Worm (Caenorhabditis elegans) whole organism, early embryonic: Measurements from ENCODE around the gene F44E5.2.

Experiments
- B0310.2 ChIP-seq: sonication (generic microtip); optimal IDR thresholded peaks from 2 replicates; lab custom pipeline; 2016; ENCODE audit warnings: mild to moderate bottlenecking, missing genetic modification characterization, missing compliant biosample characterization
- F13C5.2 ChIP-seq: sonication (generic microtip); optimal IDR thresholded peaks from 2 replicates; lab custom pipeline; 2017; ENCODE audit warnings: mild to moderate bottlenecking, missing genetic modification characterization, inconsistent platforms, missing compliant biosample characterization
- aly-1 ChIP-seq: sonication (generic microtip); optimal IDR thresholded peaks from 2 replicates; lab custom pipeline; 2016; ENCODE audit warnings: missing genetic modification characterization, missing compliant biosample characterization
- ama-1 ChIP-seq: fragments of 150-350 bp; optimal IDR thresholded peaks from 2 replicates; lab custom pipeline; 2014
- ceh-13 ChIP-seq: fragments of 200-800 bp; sonication (Bioruptor generic); optimal IDR thresholded peaks from 2 replicates; lab custom pipeline; 2018; ENCODE audit warnings: mild to moderate bottlenecking, missing genetic modification characterization, missing compliant biosample characterization
- ceh-36 ChIP-seq: sonication (generic microtip); optimal IDR thresholded peaks from 2 replicates; lab custom pipeline; 2016; ENCODE audit warnings: missing genetic modification characterization, inconsistent platforms, missing compliant biosample characterization
- ets-7 ChIP-seq: sonication (generic microtip); optimal IDR thresholded peaks from 2 replicates; lab custom pipeline; 2016; ENCODE audit warnings: missing genotype, missing genetic modification characterization, missing compliant biosample characterization
- flt-1 ChIP-seq: fragments of 200-800 bp; sonication (Bioruptor generic); IDR thresholded peaks from 2 replicates; pipeline ENCODE4 v1.3.6; 2022; ENCODE audit warnings: missing genetic modification characterization, missing compliant biosample characterization
- hmbx-1 ChIP-seq: sonication (generic microtip); optimal IDR thresholded peaks from 2 replicates; lab custom pipeline; 2016; ENCODE audit warnings: mild to moderate bottlenecking, missing genetic modification characterization, missing compliant biosample characterization
- hmg-4 ChIP-seq: fragments of 200-800 bp; sonication (Bioruptor generic); optimal IDR thresholded peaks from 2 replicates; lab custom pipeline; 2018; ENCODE audit warnings: mild to moderate bottlenecking, missing genetic modification characterization, missing compliant biosample characterization
- hnd-1 ChIP-seq: sonication (generic microtip); optimal IDR thresholded peaks from 2 replicates; lab custom pipeline; 2016; ENCODE audit warnings: missing genetic modification characterization, missing compliant biosample characterization
- pes-1 ChIP-seq: fragments of 200-800 bp; sonication (Bioruptor generic); IDR thresholded peaks from 2 replicates; pipeline ENCODE4 v1.3.6; 2022; ENCODE audit warnings: missing genetic modification reagents, missing genetic modification characterization, missing compliant biosample characterization
- scrt-1 ChIP-seq: fragments of 200-800 bp; sonication (Bioruptor generic); IDR thresholded peaks from 2 replicates; pipeline ENCODE4 v1.3.6; 2022; ENCODE audit warnings: missing genetic modification characterization, missing compliant biosample characterization
- sea-1 ChIP-seq: fragments of 200-800 bp; sonication (Bioruptor generic); conservative IDR thresholded peaks from 2 replicates; pipeline ENCODE4 v1.3.6; 2022; ENCODE audit warnings: missing genetic modification characterization, missing compliant biosample characterization
- tbx-11 ChIP-seq: fragments of 200-800 bp; sonication (Bioruptor generic); IDR thresholded peaks from 2 replicates; pipeline ENCODE4 v1.3.6; 2022; ENCODE audit warnings: missing genetic modification characterization, missing compliant biosample characterization
- tbx-37 ChIP-seq: fragments of 200-800 bp; sonication (Bioruptor generic); conservative IDR thresholded peaks from 2 replicates; pipeline ENCODE4 v1.3.6; 2022; ENCODE audit warnings: missing genetic modification reagents, missing genetic modification characterization, missing compliant biosample characterization
- tra-4 ChIP-seq: sonication (generic microtip); optimal IDR thresholded peaks from 2 replicates; lab custom pipeline; 2017; ENCODE audit warnings: missing genetic modification characterization, missing compliant biosample characterization

Gene F44E5.2

ce11 chrII:11797194-11797593, 30.6 kb downstream of the F44E5.2 start:
- TF ChIP-seq ets-7 (no peak), tbx-37 (GFP tag; lab: Robert Waterston, UW) (no peak), scrt-1 (GFP tag; lab: Robert Waterston, UW) (no peak), tbx-11 (GFP tag; lab: Robert Waterston, UW) (no peak), tra-4 (tag; lab: Kevin White, UChicago) (no peak), B0310.2 (no peak), ceh-36 (tag; lab: Kevin White, UChicago) (no peak), pes-1 (GFP tag; lab: Robert Waterston, UW) (no peak), sea-1 (GFP tag; lab: Robert Waterston, UW) (no peak), flt-1 (GFP tag; lab: Robert Waterston, UW) (no peak), ceh-13 (GFP tag; lab: Kevin White, UChicago) (no peak)

- no peak for TF ChIP-seq flt-1 (GFP tag; lab: Robert Waterston, UW)
- TF ChIP-seq aly-1 (tag; lab: Kevin White, UChicago), result no peak
- no peak for TF ChIP-seq hnd-1
- no peak for TF ChIP-seq ets-7
- no peak for TF ChIP-seq B0310.2
- TF ChIP-seq hmbx-1 (tag; lab: Kevin White, UChicago), result no peak
- no peak for TF ChIP-seq pes-1 (GFP tag; lab: Robert Waterston, UW)
- TF ChIP-seq sea-1 (GFP tag; lab: Robert Waterston, UW), result no peak
- TF ChIP-seq tra-4 (tag; lab: Kevin White, UChicago), result no peak
- TF ChIP-seq ceh-13 (GFP tag; lab: Kevin White, UChicago), result no peak
- no peak for TF ChIP-seq ama-1 (lab: Kevin White, UChicago)
- TF ChIP-seq ceh-36 (tag; lab: Kevin White, UChicago), result no peak
These were observed 32.2 kb downstream of the F44E5.2 start, which contains the start of gene hda-5 for ce11 chrII:11798737-11799136. hda-5 (plus strand) TSS chrII:11799037.

ce11 chrII:11802451-11802850, 35.9 kb downstream of the F44E5.2 start, which contains the start of gene F43G6.17:
F43G6.17 (plus strand) TSS chrII:11802751.
- TF ChIP-seq tbx-11 (GFP tag; lab: Robert Waterston, UW) (no peak), hmg-4 (GFP tag; lab: Kevin White, UChicago) (no peak), tbx-37 (GFP tag; lab: Robert Waterston, UW) (no peak), B0310.2 (no peak), ets-7 (no peak), tra-4 (tag; lab: Kevin White, UChicago) (no peak), flt-1 (GFP tag; lab: Robert Waterston, UW) (no peak), hmbx-1 (tag; lab: Kevin White, UChicago) (no peak), ceh-36 (tag; lab: Kevin White, UChicago) (no peak), F13C5.2 (no peak), scrt-1 (GFP tag; lab: Robert Waterston, UW) (no peak), pes-1 (GFP tag; lab: Robert Waterston, UW) (no peak), sea-1 (GFP tag; lab: Robert Waterston, UW) (no peak), ceh-13 (GFP tag; lab: Kevin White, UChicago) (no peak), hnd-1 (no peak), ama-1 (lab: Kevin White, UChicago) (no peak), aly-1 (tag; lab: Kevin White, UChicago) (no peak)

ce11 chrII:11806256-11806655, 39.7 kb downstream of the F44E5.2 start, which contains the start of gene jmjd-1.1:
jmjd-1.1 (plus strand) TSS chrII:11806556.
- no peak for TF ChIP-seq hmg-4 (GFP tag; lab: Kevin White, UChicago)

- no peak for TF ChIP-seq flt-1 (GFP tag; lab: Robert Waterston, UW)
- TF ChIP-seq tbx-37 (GFP tag; lab: Robert Waterston, UW), result no peak
- no peak for TF ChIP-seq ets-7
- TF ChIP-seq ama-1 (lab: Kevin White, UChicago), result no peak
- no peak for TF ChIP-seq hmg-4 (GFP tag; lab: Kevin White, UChicago)
- TF ChIP-seq scrt-1 (GFP tag; lab: Robert Waterston, UW), result no peak
- no peak for TF ChIP-seq pes-1 (GFP tag; lab: Robert Waterston, UW)
- no peak for TF ChIP-seq F13C5.2
- TF ChIP-seq hmbx-1 (tag; lab: Kevin White, UChicago), result no peak
- no peak for TF ChIP-seq tbx-11 (GFP tag; lab: Robert Waterston, UW)
These were observed 42.4 kb downstream of the F44E5.2 start, which contains the start of gene F43G6.10 for ce11 chrII:11808979-11809378. F43G6.10 (plus strand) TSS chrII:11809349.

ce11 chrII:11810436-11810835, 43.9 kb downstream of the F44E5.2 start, which contains the start of gene F43G6.7:
F43G6.7 (plus strand) TSS chrII:11810790.
- no peak for TF ChIP-seq hmg-4 (GFP tag; lab: Kevin White, UChicago)
- TF ChIP-seq ama-1 (lab: Kevin White, UChicago), result no peak
- TF ChIP-seq hmbx-1 (tag; lab: Kevin White, UChicago), result no peak
- no peak for TF ChIP-seq ets-7
- no peak for TF ChIP-seq flt-1 (GFP tag; lab: Robert Waterston, UW)
- TF ChIP-seq F13C5.2, result no peak
- TF ChIP-seq sea-1 (GFP tag; lab: Robert Waterston, UW), result no peak

ce11 chrII:11811241-11811640, 44.7 kb downstream of the F44E5.2 start:
- TF ChIP-seq pes-1 (GFP tag; lab: Robert Waterston, UW) (no peak), tbx-11 (GFP tag; lab: Robert Waterston, UW) (no peak), tra-4 (tag; lab: Kevin White, UChicago) (no peak), aly-1 (tag; lab: Kevin White, UChicago) (no peak), sea-1 (GFP tag; lab: Robert Waterston, UW) (no peak), hmg-4 (GFP tag; lab: Kevin White, UChicago) (no peak), tbx-37 (GFP tag; lab: Robert Waterston, UW) (no peak), ceh-36 (tag; lab: Kevin White, UChicago) (no peak), B0310.2 (no peak), ceh-13 (GFP tag; lab: Kevin White, UChicago) (no peak), ama-1 (lab: Kevin White, UChicago) (no peak), F13C5.2 (no peak), hmbx-1 (tag; lab: Kevin White, UChicago) (no peak), scrt-1 (GFP tag; lab: Robert Waterston, UW) (no peak)
